Fruit fly (Drosophila melanogaster) whole organism, embryonic: ENCODE measurements around the gene CG42240.

Source experiments
- B-H1 ChIP-seq: fragments of 200-800 bp; sonication (Bioruptor generic); IDR thresholded peaks from 3 replicates; pipeline ENCODE4 v1.3.6; 2022; ENCODE audit warnings: missing biosample characterization, missing genetic modification characterization
- CG10431 ChIP-seq: fragments of 200-800 bp; sonication (Bioruptor generic); optimal IDR thresholded peaks from 3 replicates; lab custom pipeline; 2018; ENCODE audit warnings: missing biosample characterization, mild to moderate bottlenecking, missing genetic modification characterization
- CG11504 ChIP-seq: fragments of 200-800 bp; sonication (Bioruptor generic); optimal IDR thresholded peaks from 3 replicates; lab custom pipeline; 2019; ENCODE audit warnings: missing biosample characterization, mild to moderate bottlenecking, missing genetic modification characterization, moderate library complexity
- CG12942 ChIP-seq: fragments of 200-800 bp; sonication (Bioruptor generic); optimal IDR thresholded peaks from 3 replicates; lab custom pipeline; 2016; ENCODE audit warnings: missing biosample characterization, missing genetic modification characterization
- CG13296 ChIP-seq: fragments of 200-800 bp; sonication (Bioruptor generic); optimal IDR thresholded peaks from 3 replicates; lab custom pipeline; 2018; ENCODE audit warnings: missing biosample characterization, mild to moderate bottlenecking, missing genetic modification characterization
- CG14667 ChIP-seq: fragments of 200-800 bp; sonication (Bioruptor generic); IDR thresholded peaks from 2 replicates; pipeline ENCODE4 v1.3.6; 2022; ENCODE audit warnings: missing biosample characterization, missing genetic modification characterization
- CG15479 ChIP-seq: fragments of 200-800 bp; sonication (Bioruptor generic); optimal IDR thresholded peaks from 3 replicates; lab custom pipeline; 2019; ENCODE audit warnings: missing biosample characterization, mild to moderate bottlenecking, missing genetic modification characterization, moderate library complexity
- CG17359 ChIP-seq: fragments of 200-800 bp; sonication (Bioruptor generic); optimal IDR thresholded peaks from 3 replicates; lab custom pipeline; 2018; ENCODE audit warnings: missing biosample characterization, mild to moderate bottlenecking, missing genetic modification characterization, moderate library complexity
- CG17568 ChIP-seq: fragments of 200-800 bp; sonication (Bioruptor generic); optimal IDR thresholded peaks from 2 replicates; lab custom pipeline; 2018; ENCODE audit warnings: missing biosample characterization, mild to moderate bottlenecking, missing genetic modification characterization, moderate library complexity
- CG17612 ChIP-seq: fragments of 200-800 bp; sonication (Bioruptor generic); IDR thresholded peaks from 2 replicates; pipeline ENCODE4 v1.3.6; 2022; ENCODE audit warnings: missing biosample characterization, missing genetic modification characterization
- CG18764 ChIP-seq: fragments of 200-800 bp; sonication (Bioruptor generic); optimal IDR thresholded peaks from 3 replicates; lab custom pipeline; 2016; ENCODE audit warnings: missing biosample characterization, missing genetic modification characterization
- CG2202 ChIP-seq: fragments of 200-800 bp; sonication (Bioruptor generic); optimal IDR thresholded peaks from 2 replicates; lab custom pipeline; 2018; ENCODE audit warnings: missing biosample characterization, mild to moderate bottlenecking, missing genetic modification characterization
- CG3407 ChIP-seq: fragments of 200-800 bp; sonication (Bioruptor generic); optimal IDR thresholded peaks from 2 replicates; lab custom pipeline; 2018; ENCODE audit warnings: missing biosample characterization, mild to moderate bottlenecking, missing genetic modification characterization
- CG34376 ChIP-seq: fragments of 200-800 bp; sonication (Bioruptor generic); optimal IDR thresholded peaks from 2 replicates; lab custom pipeline; 2018; ENCODE audit warnings: missing biosample characterization, mild to moderate bottlenecking, missing genetic modification characterization
- CG6689 ChIP-seq: fragments of 200-800 bp; sonication (Bioruptor generic); IDR thresholded peaks from 2 replicates; pipeline ENCODE4 v1.3.6; 2022; ENCODE audit warnings: missing biosample characterization, missing genetic modification characterization
- CG8089 ChIP-seq: fragments of 200-800 bp; sonication (Bioruptor generic); optimal IDR thresholded peaks from 3 replicates; lab custom pipeline; 2016; ENCODE audit warnings: missing biosample characterization, missing genetic modification characterization
- CG8281 ChIP-seq: fragments of 200-800 bp; sonication (Bioruptor generic); optimal IDR thresholded peaks from 2 replicates; lab custom pipeline; 2018; ENCODE audit warnings: missing biosample characterization, mild to moderate bottlenecking, missing genetic modification characterization, moderate library complexity
- CG8924 ChIP-seq: fragments of 200-800 bp; optimal IDR thresholded peaks from 3 replicates; lab custom pipeline; 2019; ENCODE audit warnings: missing biosample characterization, mild to moderate bottlenecking, missing genetic modification characterization, moderate library complexity
- CG9932 ChIP-seq: fragments of 200-800 bp; sonication (Bioruptor generic); IDR thresholded peaks from 2 replicates; pipeline ENCODE4 v1.3.6; 2022; ENCODE audit warnings: missing biosample characterization, missing genetic modification characterization
- Chrac-16 ChIP-seq: fragments of 200-800 bp; sonication (Bioruptor generic); optimal IDR thresholded peaks from 3 replicates; lab custom pipeline; 2016; ENCODE audit warnings: missing biosample characterization, missing genetic modification characterization
- CkIIα-i1 ChIP-seq: fragments of 200-800 bp; sonication (Bioruptor generic); IDR thresholded peaks from 2 replicates; pipeline ENCODE4 v1.3.6; 2022; ENCODE audit warnings: missing biosample characterization, missing genetic modification characterization
- CrebB ChIP-seq: fragments of 200-800 bp; sonication (Bioruptor generic); optimal IDR thresholded peaks from 3 replicates; lab custom pipeline; 2018; ENCODE audit warnings: missing biosample characterization, mild to moderate bottlenecking, missing genetic modification characterization
- Doc3 ChIP-seq: fragments of 200-800 bp; sonication (Bioruptor generic); IDR thresholded peaks from 3 replicates; pipeline ENCODE4 v1.3.6; 2022; ENCODE audit warnings: missing biosample characterization, missing genetic modification characterization; ENCODE audit not compliant: partially characterized antibody
- Ets65A ChIP-seq: fragments of 200-800 bp; sonication (Bioruptor generic); peaks from one replicate; lab custom pipeline; 2016; ENCODE audit warnings: missing biosample characterization, missing genetic modification characterization
- GATAe ChIP-seq: fragments of 200-800 bp; sonication (Bioruptor generic); conservative IDR thresholded peaks from 2 replicates; pipeline ENCODE4 v1.3.6; 2022; ENCODE audit warnings: missing biosample characterization, missing genetic modification characterization
- Gsc ChIP-seq: fragments of 200-800 bp; sonication (Bioruptor generic); IDR thresholded peaks from 2 replicates; pipeline ENCODE4 v1.3.6; 2022; ENCODE audit warnings: missing biosample characterization, missing genetic modification characterization
- H2.0 ChIP-seq: fragments of 200-800 bp; sonication (Bioruptor generic); IDR thresholded peaks from 2 replicates; pipeline ENCODE4 v1.3.6; 2022; ENCODE audit warnings: missing biosample characterization, missing genetic modification characterization
- HHEX ChIP-seq: fragments of 200-800 bp; sonication (Bioruptor generic); optimal IDR thresholded peaks from 3 replicates; lab custom pipeline; 2017; ENCODE audit warnings: missing biosample characterization, mild to moderate bottlenecking, missing genetic modification characterization, missing genetic modification reagents
- Hmx ChIP-seq: fragments of 200-800 bp; sonication (Bioruptor generic); optimal IDR thresholded peaks from 2 replicates; lab custom pipeline; 2016; ENCODE audit warnings: missing biosample characterization, missing genetic modification characterization
- Hr51 ChIP-seq, 2 experiments: fragments of 200-800 bp; sonication (Bioruptor generic); optimal IDR thresholded peaks; 2 replicates in 1 of 2; 3 replicates in 1 of 2; lab custom pipeline; 2016 to 2018; ENCODE audit warnings: missing biosample characterization in 2 of 2, missing genetic modification characterization in 2 of 2, mild to moderate bottlenecking in 1 of 2, moderate library complexity in 1 of 2
- Jarid2 ChIP-seq: fragments of 200-800 bp; sonication (Bioruptor generic); optimal IDR thresholded peaks from 3 replicates; lab custom pipeline; 2017; ENCODE audit warnings: mild to moderate bottlenecking, missing biosample characterization, missing genetic modification reagents, missing genetic modification characterization
- MBD-R2 ChIP-seq: fragments of 200-800 bp; sonication (Bioruptor generic); IDR thresholded peaks from 2 replicates; pipeline ENCODE4 v1.3.6; 2022; ENCODE audit warnings: missing biosample characterization, missing genetic modification characterization
- Med ChIP-seq: fragments of 200-800 bp; sonication (Bioruptor generic); peaks from one replicate; lab custom pipeline; 2016; ENCODE audit warnings: missing biosample characterization, missing genetic modification characterization, mild to moderate bottlenecking, inconsistent platforms, moderate library complexity
- Nf-YB ChIP-seq: fragments of 200-800 bp; sonication (Bioruptor generic); optimal IDR thresholded peaks from 3 replicates; lab custom pipeline; 2019; ENCODE audit warnings: missing biosample characterization, mild to moderate bottlenecking, missing genetic modification characterization, moderate library complexity
- Stat92E ChIP-seq, 3 experiments: fragments of >200 bp in 2 of 3; fragments of 200-800 bp in 1 of 3; sonication (Bioruptor generic) in 1 of 3; optimal IDR thresholded peaks; 2 replicates each; lab custom pipeline; 2017 to 2019; ENCODE audit warnings: missing biosample characterization in 3 of 3, missing genetic modification characterization in 3 of 3, mild to moderate bottlenecking in 1 of 3, moderate library complexity in 1 of 3
- az2 ChIP-seq: fragments of 200-800 bp; sonication (Bioruptor generic); optimal IDR thresholded peaks from 3 replicates; lab custom pipeline; 2016; ENCODE audit warnings: missing biosample characterization, missing genetic modification characterization
- btn ChIP-seq: fragments of 200-800 bp; sonication (Bioruptor generic); optimal IDR thresholded peaks from 2 replicates; lab custom pipeline; 2016; ENCODE audit warnings: missing biosample characterization, missing genetic modification characterization
- dan ChIP-seq: fragments of 200-800 bp; sonication (Bioruptor generic); IDR thresholded peaks from 2 replicates; pipeline ENCODE4 v1.3.6; 2022; ENCODE audit warnings: missing biosample characterization, missing genetic modification characterization
- dysf ChIP-seq: fragments of 200-800 bp; sonication (Bioruptor generic); IDR thresholded peaks from 3 replicates; pipeline ENCODE4 v1.3.6; 2022; ENCODE audit warnings: missing biosample characterization, missing genetic modification characterization
- fd3F ChIP-seq: fragments of 200-800 bp; sonication (Bioruptor generic); optimal IDR thresholded peaks from 2 replicates; lab custom pipeline; 2018; ENCODE audit warnings: missing biosample characterization, mild to moderate bottlenecking, missing genetic modification characterization, moderate library complexity
- ftz-f1 ChIP-seq: fragments of 200-800 bp; sonication (Bioruptor generic); optimal IDR thresholded peaks from 2 replicates; lab custom pipeline; 2016; ENCODE audit warnings: missing biosample characterization, missing genetic modification characterization
- grau ChIP-seq: fragments of 200-800 bp; optimal IDR thresholded peaks from 3 replicates; lab custom pipeline; 2019; ENCODE audit warnings: missing biosample characterization, mild to moderate bottlenecking, missing genetic modification characterization, moderate library complexity
- gsb-n ChIP-seq: fragments of 200-800 bp; sonication (Bioruptor generic); optimal IDR thresholded peaks from 3 replicates; lab custom pipeline; 2018; ENCODE audit warnings: missing biosample characterization, mild to moderate bottlenecking, missing genetic modification characterization
- luna ChIP-seq: fragments of 200-800 bp; sonication (Bioruptor generic); optimal IDR thresholded peaks from 2 replicates; lab custom pipeline; 2016; ENCODE audit warnings: missing biosample characterization, missing genetic modification characterization
- nom ChIP-seq: fragments of 200-800 bp; sonication (Bioruptor generic); optimal IDR thresholded peaks from 2 replicates; lab custom pipeline; 2017; ENCODE audit warnings: missing biosample characterization, missing genetic modification characterization, mild to moderate bottlenecking, moderate library complexity, missing genetic modification reagents
- slou ChIP-seq: fragments of 200-800 bp; sonication (Bioruptor generic); optimal IDR thresholded peaks from 3 replicates; lab custom pipeline; 2016; ENCODE audit warnings: missing biosample characterization, missing genetic modification characterization
- trem ChIP-seq: fragments of 200-800 bp; optimal IDR thresholded peaks from 3 replicates; lab custom pipeline; 2019; ENCODE audit warnings: missing biosample characterization, mild to moderate bottlenecking, missing genetic modification characterization, moderate library complexity
- wek ChIP-seq: fragments of 200-800 bp; sonication (Bioruptor generic); optimal IDR thresholded peaks from 3 replicates; lab custom pipeline; 2018; ENCODE audit warnings: missing biosample characterization, mild to moderate bottlenecking, missing genetic modification characterization, moderate library complexity
- zfh1 ChIP-seq: fragments of 200-800 bp; sonication (Bioruptor generic); IDR thresholded peaks from 3 replicates; pipeline ENCODE4 v1.3.6; 2022; ENCODE audit warnings: missing biosample characterization, missing genetic modification characterization

Gene CG42240

dm6 chrX:6372769-6373197 lies 42.1 kb downstream of the CG42240 start, which contains the start of gene PpV (continued):
- TF ChIP-seq CG10431 (GFP tag; lab: Kevin White, UChicago) (no peak), CG8924 (tag; lab: Kevin White, UChicago) (peak; percentile 59), Doc3 (GFP tag; lab: Robert Waterston, UW) (0 out of 3 replicates have a peak, but pooled peaks have one; percentile 43), Med (GFP tag; lab: Kevin White, UChicago) (peak; percentile 24), btn (GFP tag; lab: Kevin White, UChicago) (no peak), slou (GFP tag; lab: Kevin White, UChicago) (peak; percentile 6), az2 (no peak), CrebB (tag; lab: Kevin White, UChicago) (no peak)

- TF ChIP-seq zfh1 (GFP tag; lab: Robert Waterston, UW) (peak; percentile 55; the same call in 1 of the 3 replicates), CG2202 (tag; lab: Kevin White, UChicago) (no peak), nom (no peak), Hmx (GFP tag; lab: Kevin White, UChicago) (no peak), CG17612 (GFP tag; lab: Robert Waterston, UW) (no peak), fd3F (GFP tag; lab: Kevin White, UChicago) (no peak), trem (tag; lab: Kevin White, UChicago) (peak; percentile 1), CG3407 (GFP tag; lab: Kevin White, UChicago) (no peak), CrebB (tag; lab: Kevin White, UChicago) (no peak), CG13296 (GFP tag; lab: Kevin White, UChicago) (peak; percentile 48), CG11504 (tag; lab: Kevin White, UChicago) (peak; percentile 73), wek (GFP tag; lab: Kevin White, UChicago) (no peak), Ets65A (GFP tag; lab: Kevin White, UChicago) (peak; percentile 97), Hr51 (GFP tag; optimal IDR thresholded peaks at IDR 0.05; lab: Kevin White, UChicago) (peak in 1 of 2 experiments; percentile 48), CG34376 (GFP tag; lab: Kevin White, UChicago) (peak; percentile 34), dysf (GFP tag; lab: Robert Waterston, UW) (peak; percentile 50; the same call in 2 of the 3 replicates), H2.0 (GFP tag; lab: Robert Waterston, UW) (peak; percentile 7; the same call in 1 of the 2 replicates), CG8089 (GFP tag; lab: Kevin White, UChicago) (no peak), CG8924 (tag; lab: Kevin White, UChicago) (peak; percentile 38), Stat92E (GFP tag; optimal IDR thresholded peaks at IDR 0.05; lab: Kevin White, UChicago) (no peak), CG14667 (GFP tag; lab: Robert Waterston, UW) (no peak), CG17359 (tag; lab: Kevin White, UChicago) (peak; percentile 36), B-H1 (GFP tag; lab: Robert Waterston, UW) (no peak; the same call in 2 of the 3 replicates), CG9932 (peak; percentile 40; the same call in 1 of the 2 replicates), Jarid2 (GFP tag; lab: Kevin White, UChicago) (no peak), CG17568 (GFP tag; lab: Kevin White, UChicago) (no peak), CG12942 (GFP tag; lab: Kevin White, UChicago) (peak; percentile 4), HHEX (GFP tag; lab: Kevin White, UChicago) (peak; percentile 40), dan (GFP tag; lab: Robert Waterston, UW) (no peak), ftz-f1 (no peak), Nf-YB (GFP tag; lab: Kevin White, UChicago) (no peak), CG15479 (GFP tag; lab: Kevin White, UChicago) (no peak), CG18764 (no peak), CkIIα-i1 (no peak), MBD-R2 (GFP tag; lab: Robert Waterston, UW) (no peak; the same call in 1 of the 2 replicates), CG8281 (no peak), Chrac-16 (GFP tag; lab: Kevin White, UChicago) (no peak), gsb-n (tag; lab: Kevin White, UChicago) (no peak), CG6689 (peak; percentile 56), grau (tag; lab: Kevin White, UChicago) (peak; percentile 62), GATAe (no peak), Gsc (GFP tag; lab: Robert Waterston, UW) (no peak), luna (no peak)
These were observed 45.0 kb downstream of the CG42240 start for dm6 chrX:6375636-6376035.
